Fruit fly (Drosophila melanogaster) whole organism, embryonic: ENCODE results near the gene TwdlC.

Experiments used
- Antp ChIP-seq: fragments of 200-800 bp; sonication (Bioruptor generic); optimal IDR thresholded peaks from 3 replicates; lab custom pipeline; 2016; ENCODE audit warnings: missing biosample characterization, missing genetic modification characterization
- CG12299 ChIP-seq: fragments of 200-800 bp; sonication (Bioruptor generic); optimal IDR thresholded peaks from 2 replicates; lab custom pipeline; 2018; ENCODE audit warnings: missing biosample characterization, mild to moderate bottlenecking, missing genetic modification characterization
- CG12769 ChIP-seq: fragments of 200-800 bp; sonication (Bioruptor generic); optimal IDR thresholded peaks from 2 replicates; lab custom pipeline; 2019; ENCODE audit warnings: missing biosample characterization, mild to moderate bottlenecking, missing genetic modification characterization, moderate library complexity
- CG15696 ChIP-seq: fragments of 200-800 bp; sonication (Bioruptor generic); optimal IDR thresholded peaks from 2 replicates; lab custom pipeline; 2019; ENCODE audit warnings: missing biosample characterization, mild to moderate bottlenecking, missing genetic modification characterization, moderate library complexity
- CG34422 ChIP-seq: fragments of 200-800 bp; sonication (Bioruptor generic); IDR thresholded peaks from 3 replicates; pipeline ENCODE4 v1.3.6; 2022; ENCODE audit warnings: missing biosample characterization, missing genetic modification characterization
- CG4854 ChIP-seq: fragments of 200-800 bp; sonication (Bioruptor generic); optimal IDR thresholded peaks from 2 replicates; lab custom pipeline; 2016; ENCODE audit warnings: missing biosample characterization, missing genetic modification characterization, inconsistent platforms
- Fer2 ChIP-seq: fragments of 200-800 bp; sonication (Bioruptor generic); optimal IDR thresholded peaks from 2 replicates; lab custom pipeline; 2018; ENCODE audit warnings: missing biosample characterization, mild to moderate bottlenecking, missing genetic modification characterization, moderate library complexity
- Rx ChIP-seq: fragments of 200-800 bp; sonication (Bioruptor generic); IDR thresholded peaks from 2 replicates; pipeline ENCODE4 v1.3.6; 2022; ENCODE audit warnings: missing biosample characterization, missing genetic modification characterization
- Side ChIP-seq: fragments of 200-800 bp; sonication (Bioruptor generic); optimal IDR thresholded peaks from 2 replicates; lab custom pipeline; 2016; ENCODE audit warnings: missing biosample characterization, missing genetic modification characterization
- ase ChIP-seq: fragments of 200-800 bp; sonication (Bioruptor generic); IDR thresholded peaks from 3 replicates; pipeline ENCODE4 v1.3.6; 2022; ENCODE audit warnings: missing biosample characterization, missing genetic modification characterization
- pita ChIP-seq: fragments of 200-800 bp; sonication (Bioruptor generic); optimal IDR thresholded peaks from 2 replicates; lab custom pipeline; 2017; ENCODE audit warnings: missing biosample characterization, mild to moderate bottlenecking, missing genetic modification characterization

dm6 chr3R:27040044-27040443, 45.4 kb downstream of the TwdlC start:
- no peak for TF ChIP-seq CG12769 (tag; lab: Kevin White, UChicago)
- no peak for TF ChIP-seq CG15696 (tag; lab: Kevin White, UChicago)
- no peak for TF ChIP-seq Antp
- no peak for TF ChIP-seq Fer2
- TF ChIP-seq CG12299 (tag; lab: Kevin White, UChicago): no peak
- TF ChIP-seq pita (GFP tag; lab: Kevin White, UChicago): no peak
- TF ChIP-seq ase (GFP tag; lab: Robert Waterston, UW): no peak
- no peak for TF ChIP-seq CG34422
- no peak for TF ChIP-seq CG4854
- TF ChIP-seq Rx (GFP tag; lab: Robert Waterston, UW): no peak
- no peak for TF ChIP-seq Side (GFP tag; lab: Kevin White, UChicago)
